Fruit fly (Drosophila melanogaster) whole organism, adult: Measurements from ENCODE around the gene CG42750.

Experiments used
- CG5204 ChIP-seq: fragments of 200-800 bp; sonication (Bioruptor generic); optimal IDR thresholded peaks from 2 replicates; lab custom pipeline; 2016; ENCODE audit warnings: missing biosample characterization, missing genetic modification characterization
- CG7101 ChIP-seq: fragments of 200-800 bp; sonication (Bioruptor generic); optimal IDR thresholded peaks from 2 replicates; lab custom pipeline; 2018; ENCODE audit warnings: missing biosample characterization, mild to moderate bottlenecking, missing genetic modification characterization, moderate library complexity
- bab1 ChIP-seq: fragments of 200-800 bp; sonication (Bioruptor generic); optimal IDR thresholded peaks from 3 replicates; lab custom pipeline; 2019; ENCODE audit warnings: missing biosample characterization, mild to moderate bottlenecking, missing genetic modification characterization, moderate library complexity
- kay ChIP-seq: fragments of 200-800 bp; sonication (Bioruptor generic); peaks from one replicate; lab custom pipeline; 2016; ENCODE audit warnings: missing biosample characterization, missing genetic modification characterization, borderline replicate concordance
- ovo ChIP-seq: fragments of 200-800 bp; sonication (Bioruptor generic); optimal IDR thresholded peaks from 2 replicates; lab custom pipeline; 2016; ENCODE audit warnings: missing biosample characterization, missing genetic modification characterization
- toe ChIP-seq: fragments of 200-800 bp; sonication (Bioruptor generic); optimal IDR thresholded peaks from 2 replicates; lab custom pipeline; 2016; ENCODE audit warnings: missing biosample characterization, missing genetic modification characterization

- TF ChIP-seq ovo (no peak), toe (GFP tag; lab: Kevin White, UChicago) (no peak), kay (GFP tag; lab: Kevin White, UChicago) (no peak), CG5204 (GFP tag; lab: Kevin White, UChicago) (no peak), CG7101 (no peak), bab1 (GFP tag; lab: Kevin White, UChicago) (no peak)
Measured at dm6 chr2L:18145253-18145652, 130.3 kb downstream of the CG42750 start.
